Worm (Caenorhabditis elegans): Measurements from ENCODE around the gene rpb-8.

rpb-8 gene

DNA sequence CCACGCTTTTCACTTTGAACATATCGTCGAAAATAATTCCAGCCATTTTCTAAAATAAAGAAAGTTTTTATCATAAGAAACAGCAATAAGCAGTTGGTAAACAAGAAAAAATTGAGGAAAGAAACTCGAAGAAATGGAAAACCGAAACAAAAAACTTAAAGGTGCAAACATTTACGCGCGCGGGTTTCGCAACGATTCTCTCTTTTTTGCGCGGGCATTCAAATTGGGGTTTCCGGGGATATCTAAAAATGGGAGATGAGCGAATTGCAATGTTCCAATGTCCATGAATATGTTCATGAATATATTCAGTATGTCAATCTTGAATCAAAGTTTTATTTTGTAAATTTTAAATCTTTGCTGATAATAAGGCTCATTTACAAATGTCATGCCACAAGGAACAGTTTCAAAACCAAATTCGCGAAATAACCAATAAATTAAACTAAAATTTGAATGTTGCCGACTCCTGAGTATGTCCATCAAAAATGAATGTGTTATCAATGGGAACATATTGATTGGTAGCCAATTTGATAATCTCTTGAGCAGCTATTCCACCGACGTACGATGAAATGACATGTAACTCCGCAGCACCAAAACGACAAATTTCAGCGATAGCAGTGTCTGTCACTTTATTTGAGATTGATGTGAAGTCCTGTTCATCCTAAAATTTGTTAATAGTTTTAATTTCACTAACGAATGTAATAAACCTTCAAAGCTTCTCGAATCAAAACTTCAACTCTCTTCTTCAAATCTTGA is at the start of gene rpb-8:
Gene rpb-8, minus strand, starts transcription at position 49 of the 753 bp plus-strand sequence.
- TF ChIP-seq mes-2 (tag; optimal IDR thresholded peaks at IDR 0.05; ENCODE audit: poor library complexity, severe bottlenecking) (peak; percentile 76), pqm-1 (tag; optimal IDR thresholded peaks at IDR 0.05) (no peak), dpl-1 (GFP tag; optimal IDR thresholded peaks at IDR 0.05) (peak; percentile 90), daf-16 (GFP tag; optimal IDR thresholded peaks at IDR 0.05) (no peak), daf-16 (tag; optimal IDR thresholded peaks at IDR 0.05) (peak; percentile 44), duxl-1 (tag; optimal IDR thresholded peaks at IDR 0.05; ENCODE audit: poor library complexity) (no peak), rbr-2 (tag; optimal IDR thresholded peaks at IDR 0.05) (peak; percentile 16), zip-2 (tag; optimal IDR thresholded peaks at IDR 0.05) (no peak), dve-1 (tag; optimal IDR thresholded peaks at IDR 0.05; ENCODE audit: insufficient read depth) (peak; percentile 9), mep-1 (tag; optimal IDR thresholded peaks at IDR 0.05) (peak; percentile 34), nhr-41 (GFP tag; IDR thresholded peaks at IDR 0.05) (no peak), lin-38 (GFP tag; IDR thresholded peaks at IDR 0.05) (0 out of 2 replicates have a peak, but pooled peaks have one; percentile 22), nhr-6 (tag; optimal IDR thresholded peaks at IDR 0.05) (peak; percentile 14), hif-1 (tag; optimal IDR thresholded peaks at IDR 0.05) (peak in 1 of 2 experiments; percentile 28), dmd-6 (GFP tag; IDR thresholded peaks at IDR 0.05) (0 out of 2 replicates have a peak, but pooled peaks have one; percentile 34), hlh-30 (tag; optimal IDR thresholded peaks at IDR 0.05; ENCODE audit: insufficient read depth) (peak; percentile 23), lsy-2 (tag; optimal IDR thresholded peaks at IDR 0.05) (peak in 1 of 2 experiments; percentile 76)

DNA sequence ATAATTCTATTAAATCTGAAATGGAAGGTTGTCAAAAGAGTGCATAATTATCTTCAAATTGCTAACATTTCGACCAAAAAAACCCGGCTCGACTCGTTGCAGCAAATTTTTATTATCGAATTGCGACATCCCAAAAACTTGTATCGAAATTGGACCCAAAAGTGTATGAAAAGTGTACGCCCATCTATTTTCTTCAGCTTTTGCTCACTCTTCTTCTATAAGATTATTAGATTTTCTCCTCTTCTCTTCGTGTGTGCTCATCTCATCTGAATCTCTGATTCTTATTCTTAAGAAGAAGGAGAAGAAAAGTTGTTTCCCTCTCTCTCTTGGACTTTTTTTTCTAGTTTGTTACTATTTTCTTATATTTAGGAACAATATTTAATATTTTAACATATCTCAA is 49.4 kb upstream of the rpb-8 start:
- TF ChIP-seq spr-1 (tag; optimal IDR thresholded peaks at IDR 0.05) = no peak
- peak; percentile 79 for TF ChIP-seq fkh-10 (GFP tag; optimal IDR thresholded peaks at IDR 0.05)
- TF ChIP-seq dmd-6 (GFP tag; IDR thresholded peaks at IDR 0.05) = no peak
- TF ChIP-seq zfp-2 (tag; optimal IDR thresholded peaks at IDR 0.05) = no peak
- peak; percentile 95 for TF ChIP-seq ces-1 (GFP tag; optimal IDR thresholded peaks at IDR 0.05)
- TF ChIP-seq lsy-2 (tag; optimal IDR thresholded peaks at IDR 0.05) = peak in 1 of 2 experiments; percentile 31
- TF ChIP-seq ceh-20 (GFP tag; IDR thresholded peaks at IDR 0.05) = no peak
- TF ChIP-seq ctbp-1 (GFP tag; IDR thresholded peaks at IDR 0.05) = 0 out of 2 replicates have a peak, but pooled peaks have one; percentile 23

DNA sequence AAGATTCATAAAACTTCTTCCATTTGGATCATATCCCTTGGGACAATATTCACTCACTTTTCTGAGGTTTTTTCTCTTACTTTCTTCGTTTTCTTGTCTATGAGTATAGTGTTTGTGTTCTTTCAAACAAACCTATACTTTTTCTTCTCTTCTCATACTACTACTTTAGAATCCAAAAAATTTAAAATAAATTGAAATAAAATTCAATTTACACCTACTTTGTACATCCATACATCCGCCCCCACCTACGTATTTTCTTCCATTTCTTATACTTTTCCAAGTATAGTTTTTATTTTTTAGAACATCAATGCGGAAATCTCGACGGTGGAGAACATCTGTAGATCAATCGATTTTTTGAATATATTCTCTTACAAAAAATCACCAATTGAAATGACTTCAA is 47.5 kb upstream of the rpb-8 start, which contains the start of gene nca-2:
Gene nca-2, plus strand, starts transcription at position 301 of the 400 bp plus-strand sequence.
- TF ChIP-seq arid-1 (GFP tag; conservative IDR thresholded peaks at IDR 0.05) (no peak), zfp-2 (tag; optimal IDR thresholded peaks at IDR 0.05) (no peak), Y75B8A.6 (GFP tag; IDR thresholded peaks at IDR 0.05) (no peak), ztf-7 (tag; optimal IDR thresholded peaks at IDR 0.05) (no peak), aha-1 (tag) (no peak), Y105C5A.15 (GFP tag; IDR thresholded peaks at IDR 0.05) (no peak), rbr-2 (tag; optimal IDR thresholded peaks at IDR 0.05) (no peak), ceh-20 (GFP tag; IDR thresholded peaks at IDR 0.05) (no peak), ceh-28 (tag; optimal IDR thresholded peaks at IDR 0.05) (no peak), aly-2 (tag; optimal IDR thresholded peaks at IDR 0.05) (no peak), pqm-1 (tag; optimal IDR thresholded peaks at IDR 0.05) (no peak), hif-1 (tag; optimal IDR thresholded peaks at IDR 0.05) (no peak), F44E2.7 (GFP tag; IDR thresholded peaks at IDR 0.05) (no peak), pha-4 (GFP tag; IDR thresholded peaks at IDR 0.05) (no peak), pha-4 (tag; optimal IDR thresholded peaks at IDR 0.05) (no peak), sdz-12 (GFP tag; optimal IDR thresholded peaks at IDR 0.05) (no peak), madf-5 (GFP tag; IDR thresholded peaks at IDR 0.05) (no peak)

All from whole organism, L4 larva.